Fruit fly (Drosophila melanogaster): ENCODE data around the gene kek5.

Gene kek5

DNA sequence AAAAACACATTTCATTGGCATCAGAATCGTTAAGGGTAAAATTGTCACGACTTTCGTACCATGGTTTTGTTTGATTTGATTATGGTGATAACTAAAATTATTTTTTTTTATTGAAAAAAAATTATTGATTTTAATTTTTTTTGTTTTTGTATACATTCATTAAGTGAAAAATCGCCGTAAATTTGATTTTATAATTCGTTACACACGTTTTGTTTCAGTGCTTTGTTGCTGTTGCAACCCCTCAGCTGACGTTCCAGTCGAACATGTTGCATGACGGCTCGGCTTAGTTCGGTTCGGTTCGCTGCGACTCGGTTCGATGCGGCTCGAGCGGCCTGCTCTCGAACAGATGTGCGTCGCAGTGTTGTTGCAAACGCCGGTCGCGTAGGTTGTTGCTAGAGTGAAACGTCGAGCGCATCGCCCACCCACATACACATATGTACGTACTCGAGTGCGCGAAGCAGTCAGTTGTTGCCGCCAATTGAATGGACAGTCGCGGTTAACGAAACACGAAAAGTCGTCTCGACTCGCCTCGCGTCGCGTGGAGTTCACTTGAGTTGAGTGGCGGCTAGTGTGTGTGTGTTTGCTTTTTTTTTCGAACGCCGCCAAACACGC is at the start of gene kek5 (continued):
- no peak for TF ChIP-seq da (GFP tag; optimal IDR thresholded peaks at IDR 0.05)
- no peak for TF ChIP-seq rib (GFP tag; IDR thresholded peaks at IDR 0.05)
- TF ChIP-seq CG5180 (GFP tag; optimal IDR thresholded peaks at IDR 0.05): peak; percentile 100
- peak; percentile 98 for TF ChIP-seq Jarid2 (GFP tag; optimal IDR thresholded peaks at IDR 0.05)
- TF ChIP-seq CG8388 (GFP tag; optimal IDR thresholded peaks at IDR 0.05): peak; percentile 41
- no peak for TF ChIP-seq CG4617 (GFP tag; optimal IDR thresholded peaks at IDR 0.05; ENCODE audit: borderline replicate concordance)
- TF ChIP-seq CkIIα-i1 (GFP tag; IDR thresholded peaks at IDR 0.05): no peak
- no peak for TF ChIP-seq CG11093 (GFP tag; IDR thresholded peaks at IDR 0.05)
- no peak for TF ChIP-seq tio (GFP tag; optimal IDR thresholded peaks at IDR 0.05)
- peak; percentile 30 for TF ChIP-seq lab (GFP tag; optimal IDR thresholded peaks at IDR 0.05)
- TF ChIP-seq Hr51 (GFP tag; optimal IDR thresholded peaks at IDR 0.05): peak in 1 of 2 experiments; percentile 38
- no peak for TF ChIP-seq tna (GFP tag; IDR thresholded peaks at IDR 0.05; ENCODE audit: partially characterized antibody)
- TF ChIP-seq bowl (GFP tag; IDR thresholded peaks at IDR 0.05): no peak
- no peak for TF ChIP-seq CG15479 (GFP tag; optimal IDR thresholded peaks at IDR 0.05)
- TF ChIP-seq caup (GFP tag; optimal IDR thresholded peaks at IDR 0.05; ENCODE audit: severe bottlenecking): peak; percentile 3
- TF ChIP-seq gce (GFP tag; IDR thresholded peaks at IDR 0.05): 0 out of 3 replicates have a peak, but pooled peaks have one; percentile 38
- peak; percentile 4 for TF ChIP-seq CG1603 (tag; optimal IDR thresholded peaks at IDR 0.05)
- peak; percentile 19 for TF ChIP-seq CG13775 (GFP tag; optimal IDR thresholded peaks at IDR 0.05)
- TF ChIP-seq Hr39 (optimal IDR thresholded peaks at IDR 0.05): no peak
- TF ChIP-seq CG11504 (tag; optimal IDR thresholded peaks at IDR 0.05): peak; percentile 46
- TF ChIP-seq CG6254 (GFP tag; optimal IDR thresholded peaks at IDR 0.05): peak; percentile 39
- peak; percentile 25 for TF ChIP-seq Sox102F (GFP tag; optimal IDR thresholded peaks at IDR 0.05)
- peak; percentile 85; the same call in 2 of the 3 replicates for TF ChIP-seq CG6175 (GFP tag; IDR thresholded peaks at IDR 0.05)
- TF ChIP-seq bcd (GFP tag; optimal IDR thresholded peaks at IDR 0.05): peak; percentile 12
- TF ChIP-seq Hmr (GFP tag; optimal IDR thresholded peaks at IDR 0.05): peak; percentile 54
- TF ChIP-seq CG11085 (GFP tag; IDR thresholded peaks at IDR 0.05): no peak
- TF ChIP-seq nerfin-1 (tag; optimal IDR thresholded peaks at IDR 0.05): no peak
- TF ChIP-seq Fer3 (tag; optimal IDR thresholded peaks at IDR 0.05): no peak
- TF ChIP-seq scrt (GFP tag; optimal IDR thresholded peaks at IDR 0.05): no peak
- no peak for TF ChIP-seq stc (GFP tag; IDR thresholded peaks at IDR 0.05)
- TF ChIP-seq gem (tag; optimal IDR thresholded peaks at IDR 0.05): peak; percentile 69
- no peak for TF ChIP-seq CG15696 (tag; optimal IDR thresholded peaks at IDR 0.05)
- no peak for TF ChIP-seq TFAM (GFP tag; optimal IDR thresholded peaks at IDR 0.05)
- peak in 1 of 2 experiments; percentile 64 for TF ChIP-seq eve (GFP tag; optimal IDR thresholded peaks at IDR 0.05)
- TF ChIP-seq bbx (GFP tag; IDR thresholded peaks at IDR 0.05; ENCODE audit: partially characterized antibody): peak; percentile 56
- no peak for TF ChIP-seq lilli (GFP tag; optimal IDR thresholded peaks at IDR 0.05)
- no peak for TF ChIP-seq Trl (optimal IDR thresholded peaks at IDR 0.05)
- TF ChIP-seq Trl (GFP tag; optimal IDR thresholded peaks at IDR 0.05): no peak
- TF ChIP-seq NK7.1 (GFP tag; optimal IDR thresholded peaks at IDR 0.05): no peak
- peak; percentile 21; the same call in 1 of the 2 replicates for TF ChIP-seq CG13287 (GFP tag; IDR thresholded peaks at IDR 0.05; ENCODE audit: partially characterized antibody)
- TF ChIP-seq slp2 (GFP tag; optimal IDR thresholded peaks at IDR 0.05): no peak
- TF ChIP-seq CG10274 (GFP tag; optimal IDR thresholded peaks at IDR 0.05): no peak
- no peak for TF ChIP-seq CG12071 (GFP tag; optimal IDR thresholded peaks at IDR 0.05)
- peak; percentile 51; the same call in 2 of the 3 replicates for TF ChIP-seq zen2 (GFP tag; IDR thresholded peaks at IDR 0.05; ENCODE audit: partially characterized antibody)
- TF ChIP-seq Mad (GFP tag; optimal IDR thresholded peaks at IDR 0.05): no peak
- no peak for TF ChIP-seq Atf-2 (GFP tag; optimal IDR thresholded peaks at IDR 0.05)
- peak; percentile 70; the same call in 1 of the 3 replicates for TF ChIP-seq ci (GFP tag; IDR thresholded peaks at IDR 0.05)
- peak; percentile 37 for TF ChIP-seq CG10654 (GFP tag; optimal IDR thresholded peaks at IDR 0.05)

All from whole organism, embryonic.